Worm (Caenorhabditis elegans) whole organism, young adult: Measurements from ENCODE around the gene mec-14.

Experiments used
- B0261.1 ChIP-seq: sonication (generic microtip); optimal IDR thresholded peaks from 2 replicates; lab custom pipeline; 2016; ENCODE audit warnings: mild to moderate bottlenecking, missing genetic modification characterization, moderate library complexity, missing compliant biosample characterization
- T26A5.8 ChIP-seq: sonication (generic microtip); optimal IDR thresholded peaks from 2 replicates; lab custom pipeline; 2016; ENCODE audit warnings: missing genetic modification characterization, missing compliant biosample characterization
- Y56A3A.18 ChIP-seq: fragments of 200-800 bp; sonication (Bioruptor generic); IDR thresholded peaks from 2 replicates; pipeline ENCODE4 v1.3.6; 2022; ENCODE audit warnings: missing genetic modification reagents, missing genetic modification characterization, missing compliant biosample characterization
- Y67H2A.10 ChIP-seq: fragments of 200-800 bp; sonication (Bioruptor generic); conservative IDR thresholded peaks from 2 replicates; pipeline ENCODE4 v1.3.6; 2022; ENCODE audit warnings: missing genetic modification reagents, missing genetic modification characterization, missing compliant biosample characterization
- ccch-3 ChIP-seq: fragments of 200-800 bp; sonication (Bioruptor generic); optimal IDR thresholded peaks from 2 replicates; lab custom pipeline; 2018; ENCODE audit warnings: mild to moderate bottlenecking, missing genetic modification characterization, missing compliant biosample characterization
- lag-1 ChIP-seq: fragments of 200-800 bp; sonication (Bioruptor generic); IDR thresholded peaks from 2 replicates; pipeline ENCODE4 v1.3.6; 2022; ENCODE audit warnings: missing genetic modification reagents, missing genetic modification characterization, missing compliant biosample characterization

- no peak for TF ChIP-seq ccch-3 (GFP tag; lab: Kevin White, UChicago)
- TF ChIP-seq Y67H2A.10 (GFP tag; lab: Robert Waterston, UW): no peak
- TF ChIP-seq B0261.1 (tag; lab: Kevin White, UChicago): no peak
- TF ChIP-seq Y56A3A.18 (GFP tag; lab: Robert Waterston, UW): 0 out of 2 replicates have a peak, but pooled peaks have one; percentile 37
- no peak for TF ChIP-seq lag-1 (GFP tag; lab: Robert Waterston, UW)
- TF ChIP-seq T26A5.8 (tag; lab: Kevin White, UChicago): no peak
These were observed 52.5 kb downstream of the mec-14 start for ce11 chrIII:7140228-7140710.
